Fruit fly (Drosophila melanogaster) whole organism, embryonic: ENCODE data around the gene CG3862.
A peak's percentile ranks its signal among the peaks of the same experiment; 100 is the strongest.

Experiments used
- C15 ChIP-seq: fragments of 200-800 bp; sonication (Bioruptor generic); IDR thresholded peaks from 3 replicates; pipeline ENCODE4 v1.3.6; 2022; ENCODE audit warnings: missing biosample characterization, missing genetic modification characterization
- CG11085 ChIP-seq: fragments of 200-800 bp; sonication (Bioruptor generic); IDR thresholded peaks from 2 replicates; pipeline ENCODE4 v1.3.6; 2022; ENCODE audit warnings: missing biosample characterization, missing genetic modification characterization
- CG11504 ChIP-seq: fragments of 200-800 bp; sonication (Bioruptor generic); optimal IDR thresholded peaks from 3 replicates; lab custom pipeline; 2019; ENCODE audit warnings: missing biosample characterization, mild to moderate bottlenecking, missing genetic modification characterization, moderate library complexity
- CG11696 ChIP-seq: fragments of 200-800 bp; sonication (Bioruptor generic); IDR thresholded peaks from 2 replicates; pipeline ENCODE4 v1.3.6; 2022; ENCODE audit warnings: missing biosample characterization, missing genetic modification characterization
- CG1233 ChIP-seq: fragments of 200-800 bp; sonication (Bioruptor generic); optimal IDR thresholded peaks from 4 replicates; lab custom pipeline; 2018; ENCODE audit warnings: missing biosample characterization, mild to moderate bottlenecking, missing genetic modification characterization
- CG12744 ChIP-seq: fragments of 200-800 bp; sonication (Bioruptor generic); optimal IDR thresholded peaks from 2 replicates; lab custom pipeline; 2016; ENCODE audit warnings: missing biosample characterization, missing genetic modification characterization
- CG13624 ChIP-seq: fragments of 200-800 bp; sonication (Bioruptor generic); optimal IDR thresholded peaks from 2 replicates; lab custom pipeline; 2016; ENCODE audit warnings: missing biosample characterization, missing genetic modification characterization
- CG15073 ChIP-seq: fragments of 200-800 bp; sonication (Bioruptor generic); optimal IDR thresholded peaks from 2 replicates; lab custom pipeline; 2016; ENCODE audit warnings: missing biosample characterization, missing genetic modification characterization
- CG18619 ChIP-seq: fragments of 200-800 bp; sonication (Bioruptor generic); optimal IDR thresholded peaks from 3 replicates; lab custom pipeline; 2017; ENCODE audit warnings: missing biosample characterization, mild to moderate bottlenecking, missing genetic modification characterization
- CG2129 ChIP-seq: fragments of 200-800 bp; sonication (Bioruptor generic); IDR thresholded peaks from 2 replicates; pipeline ENCODE4 v1.3.6; 2022; ENCODE audit warnings: missing biosample characterization, missing genetic modification characterization; ENCODE audit not compliant: partially characterized antibody
- CG30020 ChIP-seq: fragments of 200-800 bp; optimal IDR thresholded peaks from 2 replicates; lab custom pipeline; 2019; ENCODE audit warnings: missing biosample characterization, mild to moderate bottlenecking, missing genetic modification characterization, moderate library complexity
- CG31224 ChIP-seq: fragments of 200-800 bp; sonication (Bioruptor generic); IDR thresholded peaks from 2 replicates; pipeline ENCODE4 v1.3.6; 2022; ENCODE audit warnings: missing biosample characterization, missing genetic modification characterization
- CG3163 ChIP-seq: fragments of 200-800 bp; sonication (Bioruptor generic); optimal IDR thresholded peaks from 3 replicates; lab custom pipeline; 2016; ENCODE audit warnings: missing biosample characterization, missing genetic modification characterization
- CG33557 ChIP-seq: fragments of 200-800 bp; sonication (Bioruptor generic); optimal IDR thresholded peaks from 2 replicates; lab custom pipeline; 2019; ENCODE audit warnings: missing biosample characterization, mild to moderate bottlenecking, missing genetic modification characterization, moderate library complexity
- CG34376 ChIP-seq: fragments of 200-800 bp; sonication (Bioruptor generic); optimal IDR thresholded peaks from 2 replicates; lab custom pipeline; 2018; ENCODE audit warnings: missing biosample characterization, mild to moderate bottlenecking, missing genetic modification characterization
- CG4328 ChIP-seq: fragments of 200-800 bp; sonication (Bioruptor generic); optimal IDR thresholded peaks from 3 replicates; lab custom pipeline; 2017; ENCODE audit warnings: missing biosample characterization, missing genetic modification reagents, missing genetic modification characterization
- CG4730 ChIP-seq: fragments of 200-800 bp; sonication (Bioruptor generic); IDR thresholded peaks from 2 replicates; pipeline ENCODE4 v1.3.6; 2022; ENCODE audit warnings: missing biosample characterization, missing genetic modification characterization
- CG4820 ChIP-seq: fragments of 200-800 bp; sonication (Bioruptor generic); optimal IDR thresholded peaks from 3 replicates; lab custom pipeline; 2016; ENCODE audit warnings: missing biosample characterization, missing genetic modification characterization
- CG6683 ChIP-seq: fragments of 200-800 bp; sonication (Bioruptor generic); optimal IDR thresholded peaks from 2 replicates; lab custom pipeline; 2017; ENCODE audit warnings: missing biosample characterization, mild to moderate bottlenecking, missing genetic modification characterization, missing genetic modification reagents
- Dip3 ChIP-seq: fragments of 200-800 bp; sonication (Bioruptor generic); optimal IDR thresholded peaks from 3 replicates; lab custom pipeline; 2016; ENCODE audit warnings: missing biosample characterization, missing genetic modification characterization
- Dp ChIP-seq: fragments of 200-800 bp; sonication (Bioruptor generic); optimal IDR thresholded peaks from 2 replicates; lab custom pipeline; 2018; ENCODE audit warnings: missing biosample characterization, mild to moderate bottlenecking, missing genetic modification characterization, moderate library complexity
- Fer2 ChIP-seq: fragments of 200-800 bp; sonication (Bioruptor generic); optimal IDR thresholded peaks from 2 replicates; lab custom pipeline; 2018; ENCODE audit warnings: missing biosample characterization, mild to moderate bottlenecking, missing genetic modification characterization, moderate library complexity
- HLH3B ChIP-seq: fragments of 200-800 bp; sonication (Bioruptor generic); IDR thresholded peaks from 2 replicates; pipeline ENCODE4 v1.3.6; 2022; ENCODE audit warnings: missing biosample characterization, missing genetic modification characterization
- Hand ChIP-seq: fragments of 200-800 bp; sonication (Bioruptor generic); optimal IDR thresholded peaks from 2 replicates; lab custom pipeline; 2017; ENCODE audit warnings: mild to moderate bottlenecking, missing biosample characterization, missing genetic modification reagents, missing genetic modification characterization
- HmgZ ChIP-seq: fragments of 200-800 bp; sonication (Bioruptor generic); optimal IDR thresholded peaks from 2 replicates; lab custom pipeline; 2018; ENCODE audit warnings: missing biosample characterization, mild to moderate bottlenecking, missing genetic modification characterization
- Kr ChIP-seq: fragments of 200-800 bp; sonication (Bioruptor generic); optimal IDR thresholded peaks from 2 replicates; lab custom pipeline; 2017; ENCODE audit warnings: missing biosample characterization, mild to moderate bottlenecking, missing genetic modification characterization
- Lpt ChIP-seq: fragments of >200 bp; optimal IDR thresholded peaks from 2 replicates; lab custom pipeline; 2018; ENCODE audit warnings: missing biosample characterization, missing genetic modification characterization
- Myb ChIP-seq: fragments of 200-800 bp; sonication (Bioruptor generic); optimal IDR thresholded peaks from 2 replicates; lab custom pipeline; 2016; ENCODE audit warnings: missing biosample characterization, missing genetic modification characterization
- NC2β ChIP-seq: fragments of 200-800 bp; sonication (Bioruptor generic); optimal IDR thresholded peaks from 2 replicates; lab custom pipeline; 2016; ENCODE audit warnings: missing biosample characterization, missing genetic modification characterization
- NFAT ChIP-seq: fragments of 200-800 bp; sonication (Bioruptor generic); IDR thresholded peaks from 2 replicates; pipeline ENCODE4 v1.3.6; 2022; ENCODE audit warnings: missing biosample characterization, missing genetic modification characterization
- Nf-YA ChIP-seq: fragments of 200-800 bp; sonication (Bioruptor generic); IDR thresholded peaks from 2 replicates; pipeline ENCODE4 v1.3.6; 2022; ENCODE audit warnings: missing biosample characterization, missing genetic modification characterization
- Oli ChIP-seq: fragments of 200-800 bp; sonication (Bioruptor generic); optimal IDR thresholded peaks from 2 replicates; lab custom pipeline; 2018; ENCODE audit warnings: missing biosample characterization, mild to moderate bottlenecking, missing genetic modification characterization, moderate library complexity
- Rx ChIP-seq: fragments of 200-800 bp; sonication (Bioruptor generic); IDR thresholded peaks from 2 replicates; pipeline ENCODE4 v1.3.6; 2022; ENCODE audit warnings: missing biosample characterization, missing genetic modification characterization
- Usf ChIP-seq: fragments of 200-800 bp; sonication (Bioruptor generic); optimal IDR thresholded peaks from 2 replicates; lab custom pipeline; 2017; ENCODE audit warnings: missing genotype, missing biosample characterization, missing genetic modification characterization
- Xbp1 ChIP-seq: fragments of 200-800 bp; sonication (Bioruptor generic); optimal IDR thresholded peaks from 3 replicates; lab custom pipeline; 2016; ENCODE audit warnings: missing biosample characterization, mild to moderate bottlenecking, missing genetic modification characterization
- Xrp1 ChIP-seq: fragments of 200-800 bp; sonication (Bioruptor generic); IDR thresholded peaks from 2 replicates; pipeline ENCODE4 v1.3.6; 2022; ENCODE audit warnings: missing biosample characterization, missing genetic modification characterization
- ash1 ChIP-seq: fragments of 200-800 bp; sonication (Bioruptor generic); optimal IDR thresholded peaks from 2 replicates; lab custom pipeline; 2018; ENCODE audit warnings: missing biosample characterization, mild to moderate bottlenecking, missing genetic modification characterization
- bab2 ChIP-seq: fragments of 200-800 bp; sonication (Bioruptor generic); optimal IDR thresholded peaks from 2 replicates; lab custom pipeline; 2016; ENCODE audit warnings: missing biosample characterization, missing genetic modification characterization
- chn ChIP-seq: fragments of 200-800 bp; sonication (Bioruptor generic); optimal IDR thresholded peaks from 2 replicates; lab custom pipeline; 2016; ENCODE audit warnings: missing biosample characterization, missing genetic modification characterization
- crp ChIP-seq, 2 experiments: fragments of 200-800 bp; sonication (Bioruptor generic); optimal IDR thresholded peaks; 2 replicates in 1 of 2; 3 replicates in 1 of 2; lab custom pipeline; 2017; ENCODE audit warnings: missing biosample characterization in 2 of 2, missing genetic modification characterization in 2 of 2, mild to moderate bottlenecking in 1 of 2, moderate library complexity in 1 of 2
- gsb ChIP-seq: fragments of 200-800 bp; sonication (Bioruptor generic); IDR thresholded peaks from 2 replicates; pipeline ENCODE4 v1.3.6; 2022; ENCODE audit warnings: missing biosample characterization, missing genetic modification characterization
- hth ChIP-seq: fragments of >200 bp; optimal IDR thresholded peaks from 2 replicates; lab custom pipeline; 2017; ENCODE audit warnings: inconsistent platforms
- jumu ChIP-seq: fragments of 200-800 bp; sonication (Bioruptor generic); optimal IDR thresholded peaks from 3 replicates; lab custom pipeline; 2016; ENCODE audit warnings: missing biosample characterization, missing genetic modification characterization
- ken ChIP-seq: fragments of 200-800 bp; sonication (Bioruptor generic); IDR thresholded peaks from 3 replicates; pipeline ENCODE4 v1.3.6; 2022; ENCODE audit warnings: missing biosample characterization, missing genetic modification characterization
- mirr ChIP-seq: fragments of 200-800 bp; sonication (Bioruptor generic); optimal IDR thresholded peaks from 3 replicates; lab custom pipeline; 2018; ENCODE audit warnings: missing biosample characterization, mild to moderate bottlenecking, missing genetic modification characterization
- pzg ChIP-seq: fragments of 200-800 bp; sonication (Bioruptor generic); optimal IDR thresholded peaks from 3 replicates; lab custom pipeline; 2018; ENCODE audit warnings: missing biosample characterization, mild to moderate bottlenecking, missing genetic modification characterization, moderate library complexity
- shn ChIP-seq: fragments of 200-800 bp; sonication (Bioruptor generic); optimal IDR thresholded peaks from 3 replicates; lab custom pipeline; 2016; ENCODE audit warnings: missing biosample characterization, missing genetic modification characterization
- slp2 ChIP-seq: fragments of 200-800 bp; sonication (Bioruptor generic); optimal IDR thresholded peaks from 2 replicates; lab custom pipeline; 2016; ENCODE audit warnings: missing biosample characterization, missing genetic modification characterization
- sr ChIP-seq: fragments of 200-800 bp; sonication (Bioruptor generic); IDR thresholded peaks from 3 replicates; pipeline ENCODE4 v1.3.6; 2022; ENCODE audit warnings: missing biosample characterization, missing genetic modification characterization
- tgo ChIP-seq: fragments of 200-800 bp; sonication (Bioruptor generic); IDR thresholded peaks from 3 replicates; pipeline ENCODE4 v1.3.6; 2022; ENCODE audit warnings: missing biosample characterization, missing genetic modification characterization
- wdn ChIP-seq: fragments of 200-800 bp; sonication (Bioruptor generic); IDR thresholded peaks from 2 replicates; pipeline ENCODE4 v1.3.6; 2022; ENCODE audit warnings: missing biosample characterization, missing genetic modification characterization

CG3862 gene

DNA sequence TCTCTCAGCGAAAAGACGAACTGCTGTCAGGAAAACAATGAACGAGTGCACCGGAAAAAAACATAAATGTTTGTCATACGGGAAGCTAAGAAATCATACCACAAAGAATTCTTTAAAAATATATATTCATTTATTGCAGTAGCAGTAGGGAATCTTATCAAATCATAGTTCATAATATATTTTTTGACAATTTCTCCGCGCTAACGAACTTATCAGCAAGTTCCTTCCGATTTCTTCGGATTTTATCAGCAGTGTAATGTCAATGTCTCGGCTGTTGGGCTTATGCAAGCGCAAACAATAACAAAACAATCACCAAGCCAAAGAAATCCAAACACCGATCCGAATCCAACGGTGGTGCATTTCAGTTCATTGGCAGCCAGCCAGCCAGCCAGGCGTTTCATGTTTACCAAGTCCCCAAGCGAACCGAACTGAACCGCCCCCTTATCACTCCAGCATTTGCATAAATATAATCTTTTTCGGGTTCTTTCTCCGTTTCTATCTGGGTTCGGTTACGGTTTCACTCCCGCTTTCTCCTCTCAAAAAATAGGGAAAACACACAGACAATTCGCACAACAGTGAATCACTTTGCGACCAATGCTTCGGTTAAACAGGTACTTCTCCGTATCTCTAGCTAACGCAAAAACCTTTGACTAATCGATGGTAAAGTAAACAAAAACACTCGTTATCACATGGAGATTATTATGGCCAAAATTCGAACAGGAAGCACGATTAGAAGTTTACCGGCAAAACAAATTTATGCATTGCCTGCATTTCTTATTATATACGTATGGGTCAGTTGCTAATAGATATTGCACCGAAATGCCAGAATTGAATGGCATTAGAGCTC is 2.1 kb upstream of the CG3862 start (continued):
- TF ChIP-seq CG13624 (GFP tag; lab: Kevin White, UChicago) (no peak), CG12744 (GFP tag; lab: Kevin White, UChicago) (no peak), CG3163 (GFP tag; lab: Kevin White, UChicago) (no peak), Oli (tag; lab: Kevin White, UChicago) (peak; percentile 54), CG33557 (peak; percentile 55), NFAT (GFP tag; lab: Robert Waterston, UW) (no peak), CG1233 (GFP tag; lab: Kevin White, UChicago) (no peak), Fer2 (tag; lab: Kevin White, UChicago) (no peak), pzg (GFP tag; lab: Kevin White, UChicago) (no peak), CG15073 (GFP tag; lab: Kevin White, UChicago) (no peak), Myb (GFP tag; lab: Kevin White, UChicago) (no peak), CG6683 (GFP tag; lab: Kevin White, UChicago) (no peak), sr (GFP tag; lab: Robert Waterston, UW) (no peak), Xrp1 (peak; percentile 60; the same call in 1 of the 2 replicates), Hand (GFP tag; lab: Kevin White, UChicago) (no peak), Kr (GFP tag; lab: Kevin White, UChicago) (peak; percentile 27), NC2β (GFP tag; lab: Kevin White, UChicago) (peak; percentile 45), crp (GFP tag; optimal IDR thresholded peaks at IDR 0.05; lab: Kevin White, UChicago) (no peak), bab2 (GFP tag; lab: Kevin White, UChicago) (no peak), Xbp1 (GFP tag; lab: Kevin White, UChicago) (peak; percentile 60), Nf-YA (no peak), ash1 (GFP tag; lab: Kevin White, UChicago) (no peak), Usf (GFP tag; lab: Kevin White, UChicago) (no peak), CG11504 (no peak), slp2 (GFP tag; lab: Kevin White, UChicago) (no peak), C15 (GFP tag; lab: Robert Waterston, UW) (no peak), CG11696 (GFP tag; lab: Robert Waterston, UW) (no peak), gsb (no peak), CG30020 (no peak), HLH3B (GFP tag; lab: Robert Waterston, UW) (0 out of 2 replicates have a peak, but pooled peaks have one; percentile 22), ken (GFP tag; lab: Robert Waterston, UW) (no peak), HmgZ (tag; lab: Kevin White, UChicago) (no peak), shn (GFP tag; lab: Kevin White, UChicago) (no peak), CG2129 (no peak), CG4820 (GFP tag; lab: Kevin White, UChicago) (no peak), hth (lab: Kevin White, UChicago) (no peak), CG4328 (peak; percentile 5), mirr (no peak), CG4730 (GFP tag; lab: Robert Waterston, UW) (no peak), chn (GFP tag; lab: Kevin White, UChicago) (no peak), wdn (GFP tag; lab: Robert Waterston, UW) (no peak), Dip3 (GFP tag; lab: Kevin White, UChicago) (no peak), tgo (GFP tag; lab: Robert Waterston, UW) (no peak), Lpt (no peak), CG11085 (GFP tag; lab: Robert Waterston, UW) (no peak), CG34376 (GFP tag; lab: Kevin White, UChicago) (no peak), Dp (GFP tag; lab: Kevin White, UChicago) (no peak), Rx (GFP tag; lab: Robert Waterston, UW) (no peak), CG31224 (GFP tag; lab: Robert Waterston, UW) (no peak), jumu (GFP tag; lab: Kevin White, UChicago) (no peak), CG18619 (GFP tag; lab: Kevin White, UChicago) (peak; percentile 9)
